Fruit fly (Drosophila melanogaster) whole organism, embryonic: Measurements from ENCODE around the gene Zw.

Experiments
- B-H1 ChIP-seq: fragments of 200-800 bp; sonication (Bioruptor generic); IDR thresholded peaks from 3 replicates; pipeline ENCODE4 v1.3.6; 2022; ENCODE audit warnings: missing biosample characterization, missing genetic modification characterization
- Bgb ChIP-seq: fragments of 200-800 bp; sonication (Bioruptor generic); IDR thresholded peaks from 2 replicates; pipeline ENCODE4 v1.3.6; 2022; ENCODE audit warnings: missing biosample characterization, missing genetic modification characterization; ENCODE audit not compliant: partially characterized antibody
- Blimp-1 ChIP-seq: fragments of 200-800 bp; sonication (Bioruptor generic); optimal IDR thresholded peaks from 3 replicates; lab custom pipeline; 2018; ENCODE audit warnings: missing biosample characterization, missing genetic modification characterization, mild to moderate bottlenecking, moderate library complexity, missing genetic modification reagents
- CG11456 ChIP-seq: fragments of 200-800 bp; sonication (Bioruptor generic); IDR thresholded peaks from 3 replicates; pipeline ENCODE4 v1.3.6; 2022; ENCODE audit warnings: missing biosample characterization, missing genetic modification characterization
- CG13287 ChIP-seq: fragments of 200-800 bp; sonication (Bioruptor generic); IDR thresholded peaks from 2 replicates; pipeline ENCODE4 v1.3.6; 2022; ENCODE audit warnings: missing biosample characterization, missing genetic modification characterization; ENCODE audit not compliant: partially characterized antibody
- CG14050 ChIP-seq: fragments of 200-800 bp; sonication (Bioruptor generic); IDR thresholded peaks from 3 replicates; pipeline ENCODE4 v1.3.6; 2022; ENCODE audit warnings: missing biosample characterization, missing genetic modification characterization
- CG15479 ChIP-seq: fragments of 200-800 bp; sonication (Bioruptor generic); optimal IDR thresholded peaks from 3 replicates; lab custom pipeline; 2019; ENCODE audit warnings: missing biosample characterization, mild to moderate bottlenecking, missing genetic modification characterization, moderate library complexity
- CG30403 ChIP-seq: fragments of 200-800 bp; sonication (Bioruptor generic); optimal IDR thresholded peaks from 3 replicates; lab custom pipeline; 2016; ENCODE audit warnings: missing biosample characterization, missing genetic modification characterization
- CG34224 ChIP-seq: fragments of 200-800 bp; sonication (Bioruptor generic); IDR thresholded peaks from 3 replicates; pipeline ENCODE4 v1.3.6; 2022; ENCODE audit warnings: missing biosample characterization, missing genetic modification characterization; ENCODE audit not compliant: partially characterized antibody
- CG34422 ChIP-seq: fragments of 200-800 bp; sonication (Bioruptor generic); IDR thresholded peaks from 3 replicates; pipeline ENCODE4 v1.3.6; 2022; ENCODE audit warnings: missing biosample characterization, missing genetic modification characterization
- CG3995 ChIP-seq: fragments of 200-800 bp; sonication (Bioruptor generic); optimal IDR thresholded peaks from 3 replicates; lab custom pipeline; 2016; ENCODE audit warnings: missing biosample characterization, missing genetic modification characterization
- CG4360 ChIP-seq: fragments of 200-800 bp; sonication (Bioruptor generic); IDR thresholded peaks from 2 replicates; pipeline ENCODE4 v1.3.6; 2022; ENCODE audit warnings: missing biosample characterization, missing genetic modification characterization
- CG4820 ChIP-seq: fragments of 200-800 bp; sonication (Bioruptor generic); optimal IDR thresholded peaks from 3 replicates; lab custom pipeline; 2016; ENCODE audit warnings: missing biosample characterization, missing genetic modification characterization
- CG5245 ChIP-seq: fragments of 200-800 bp; sonication (Bioruptor generic); optimal IDR thresholded peaks from 3 replicates; lab custom pipeline; 2016; ENCODE audit warnings: missing biosample characterization, missing genetic modification characterization
- CG6854 ChIP-seq: fragments of 200-800 bp; sonication (Bioruptor generic); optimal IDR thresholded peaks from 3 replicates; lab custom pipeline; 2017; ENCODE audit warnings: missing biosample characterization, mild to moderate bottlenecking, missing genetic modification characterization
- CG9215 ChIP-seq: fragments of 200-800 bp; sonication (Bioruptor generic); IDR thresholded peaks from 2 replicates; pipeline ENCODE4 v1.3.6; 2022; ENCODE audit warnings: missing biosample characterization, missing genetic modification characterization
- CG9817 ChIP-seq: fragments of 200-800 bp; sonication (Bioruptor generic); optimal IDR thresholded peaks from 2 replicates; lab custom pipeline; 2018; ENCODE audit warnings: missing biosample characterization, mild to moderate bottlenecking, missing genetic modification characterization, moderate library complexity
- CHES-1-like ChIP-seq: fragments of 200-800 bp; sonication (Bioruptor generic); optimal IDR thresholded peaks from 2 replicates; lab custom pipeline; 2016; ENCODE audit warnings: missing biosample characterization, missing genetic modification characterization
- CoRest ChIP-seq: fragments of 200-800 bp; sonication (Bioruptor generic); optimal IDR thresholded peaks from 3 replicates; lab custom pipeline; 2018; ENCODE audit warnings: missing biosample characterization, mild to moderate bottlenecking, missing genetic modification characterization, moderate library complexity
- Dll ChIP-seq: fragments of 200-800 bp; sonication (Bioruptor generic); IDR thresholded peaks from 4 replicates; pipeline ENCODE4 v1.3.6; 2022; ENCODE audit warnings: missing biosample characterization, missing genetic modification characterization; ENCODE audit not compliant: partially characterized antibody
- Drgx ChIP-seq: fragments of 200-800 bp; sonication (Bioruptor generic); IDR thresholded peaks from 2 replicates; pipeline ENCODE4 v1.3.6; 2022; ENCODE audit warnings: missing biosample characterization, missing genetic modification characterization
- HmgZ ChIP-seq: fragments of 200-800 bp; sonication (Bioruptor generic); optimal IDR thresholded peaks from 2 replicates; lab custom pipeline; 2018; ENCODE audit warnings: missing biosample characterization, mild to moderate bottlenecking, missing genetic modification characterization
- MESR4 ChIP-seq: fragments of 200-800 bp; sonication (Bioruptor generic); optimal IDR thresholded peaks from 2 replicates; lab custom pipeline; 2018; ENCODE audit warnings: missing biosample characterization, mild to moderate bottlenecking, missing genetic modification characterization, moderate library complexity
- Opbp ChIP-seq: fragments of 200-800 bp; sonication (Bioruptor generic); IDR thresholded peaks from 3 replicates; pipeline ENCODE4 v1.3.6; 2022; ENCODE audit warnings: missing biosample characterization, missing genetic modification characterization; ENCODE audit not compliant: partially characterized antibody
- Rx ChIP-seq: fragments of 200-800 bp; sonication (Bioruptor generic); IDR thresholded peaks from 2 replicates; pipeline ENCODE4 v1.3.6; 2022; ENCODE audit warnings: missing biosample characterization, missing genetic modification characterization
- Scr ChIP-seq: fragments of 200-800 bp; sonication (Bioruptor generic); IDR thresholded peaks from 2 replicates; pipeline ENCODE4 v1.3.6; 2022; ENCODE audit warnings: missing biosample characterization, missing genetic modification characterization; ENCODE audit not compliant: partially characterized antibody
- Trl ChIP-seq, 3 experiments: fragments of >200 bp in 2 of 3; fragments of 200-800 bp in 1 of 3; sonication (Bioruptor generic) in 1 of 3; optimal IDR thresholded peaks; 2 replicates in 1 of 3; 3 replicates in 2 of 3; lab custom pipeline; 2016 to 2017; ENCODE audit warnings: missing biosample characterization in 1 of 3, missing genetic modification characterization in 1 of 3
- amos ChIP-seq: fragments of 200-800 bp; sonication (Bioruptor generic); IDR thresholded peaks from 2 replicates; pipeline ENCODE4 v1.3.6; 2022; ENCODE audit warnings: missing biosample characterization, missing genetic modification characterization; ENCODE audit not compliant: partially characterized antibody
- bbx ChIP-seq: fragments of 200-800 bp; sonication (Bioruptor generic); IDR thresholded peaks from 2 replicates; pipeline ENCODE4 v1.3.6; 2022; ENCODE audit warnings: missing biosample characterization, missing genetic modification characterization; ENCODE audit not compliant: partially characterized antibody
- chif ChIP-seq, 2 experiments: fragments of 200-800 bp; sonication (Bioruptor generic); optimal IDR thresholded peaks; 3 replicates each; lab custom pipeline; 2016; ENCODE audit warnings: missing biosample characterization in 2 of 2, missing genetic modification characterization in 2 of 2
- chinmo ChIP-seq: fragments of 200-800 bp; sonication (Bioruptor generic); IDR thresholded peaks from 4 replicates; pipeline ENCODE4 v1.3.6; 2022; ENCODE audit warnings: missing biosample characterization, missing genetic modification characterization; ENCODE audit not compliant: partially characterized antibody
- corto ChIP-seq: fragments of 200-800 bp; sonication (Bioruptor generic); optimal IDR thresholded peaks from 2 replicates; lab custom pipeline; 2016; ENCODE audit warnings: missing biosample characterization, mild to moderate bottlenecking, missing genetic modification characterization, moderate library complexity
- crol ChIP-seq: fragments of 200-800 bp; sonication (Bioruptor generic); IDR thresholded peaks from 2 replicates; pipeline ENCODE4 v1.3.6; 2022; ENCODE audit warnings: missing biosample characterization, missing genetic modification characterization
- crp ChIP-seq, 2 experiments: fragments of 200-800 bp; sonication (Bioruptor generic); optimal IDR thresholded peaks; 2 replicates in 1 of 2; 3 replicates in 1 of 2; lab custom pipeline; 2017; ENCODE audit warnings: missing biosample characterization in 2 of 2, missing genetic modification characterization in 2 of 2, mild to moderate bottlenecking in 1 of 2, moderate library complexity in 1 of 2
- ewg ChIP-seq: fragments of 200-800 bp; sonication (Bioruptor generic); optimal IDR thresholded peaks from 3 replicates; lab custom pipeline; 2017; ENCODE audit warnings: mild to moderate bottlenecking, missing biosample characterization, missing genetic modification reagents, missing genetic modification characterization
- ftz-f1 ChIP-seq: fragments of 200-800 bp; sonication (Bioruptor generic); optimal IDR thresholded peaks from 2 replicates; lab custom pipeline; 2016; ENCODE audit warnings: missing biosample characterization, missing genetic modification characterization
- gcm ChIP-seq: fragments of 200-800 bp; sonication (Bioruptor generic); optimal IDR thresholded peaks from 2 replicates; lab custom pipeline; 2019; ENCODE audit warnings: missing biosample characterization, mild to moderate bottlenecking, missing genetic modification characterization, moderate library complexity
- gsb ChIP-seq: fragments of 200-800 bp; sonication (Bioruptor generic); IDR thresholded peaks from 2 replicates; pipeline ENCODE4 v1.3.6; 2022; ENCODE audit warnings: missing biosample characterization, missing genetic modification characterization
- h ChIP-seq: fragments of >200 bp; optimal IDR thresholded peaks from 2 replicates; lab custom pipeline; 2017
- ham ChIP-seq: fragments of 200-800 bp; sonication (Bioruptor generic); IDR thresholded peaks from 2 replicates; pipeline ENCODE4 v1.3.6; 2022; ENCODE audit warnings: missing biosample characterization, missing genetic modification characterization
- hth ChIP-seq: fragments of >200 bp; optimal IDR thresholded peaks from 2 replicates; lab custom pipeline; 2017; ENCODE audit warnings: inconsistent platforms
- kah ChIP-seq: fragments of 200-800 bp; sonication (Bioruptor generic); optimal IDR thresholded peaks from 2 replicates; lab custom pipeline; 2018; ENCODE audit warnings: missing biosample characterization, mild to moderate bottlenecking, missing genetic modification characterization
- nerfin-1 ChIP-seq: fragments of 200-800 bp; sonication (Bioruptor generic); optimal IDR thresholded peaks from 3 replicates; lab custom pipeline; 2019; ENCODE audit warnings: missing biosample characterization, mild to moderate bottlenecking, missing genetic modification characterization, moderate library complexity
- nom ChIP-seq: fragments of 200-800 bp; sonication (Bioruptor generic); optimal IDR thresholded peaks from 2 replicates; lab custom pipeline; 2017; ENCODE audit warnings: missing biosample characterization, missing genetic modification characterization, mild to moderate bottlenecking, moderate library complexity, missing genetic modification reagents
- p53 ChIP-seq: fragments of 200-800 bp; sonication (Bioruptor generic); optimal IDR thresholded peaks from 2 replicates; lab custom pipeline; 2016; ENCODE audit warnings: missing biosample characterization, missing genetic modification characterization
- row ChIP-seq: fragments of 200-800 bp; sonication (Bioruptor generic); IDR thresholded peaks from 3 replicates; pipeline ENCODE4 v1.3.6; 2022; ENCODE audit warnings: missing biosample characterization, missing genetic modification characterization
- tin ChIP-seq: fragments of 200-800 bp; sonication (Bioruptor generic); optimal IDR thresholded peaks from 3 replicates; lab custom pipeline; 2016; ENCODE audit warnings: missing biosample characterization, missing genetic modification characterization
- vvl ChIP-seq: fragments of 200-800 bp; sonication (Bioruptor generic); IDR thresholded peaks from 2 replicates; pipeline ENCODE4 v1.3.6; 2022; ENCODE audit warnings: missing biosample characterization, missing genetic modification characterization
- zen2 ChIP-seq: fragments of 200-800 bp; sonication (Bioruptor generic); IDR thresholded peaks from 3 replicates; pipeline ENCODE4 v1.3.6; 2022; ENCODE audit warnings: missing biosample characterization, missing genetic modification characterization; ENCODE audit not compliant: partially characterized antibody

The Zw gene

dm6 chrX:19631365-19631832 is 35.7 kb upstream of the Zw start (continued):
- peak; percentile 84 to 92 for TF ChIP-seq Trl (optimal IDR thresholded peaks at IDR 0.05; lab: Kevin White, UChicago)
- no peak for TF ChIP-seq Trl (GFP tag; optimal IDR thresholded peaks at IDR 0.05; lab: Kevin White, UChicago)
- no peak for TF ChIP-seq CG14050 (GFP tag; lab: Robert Waterston, UW)
- peak; percentile 75; the same call in 1 of the 3 replicates for TF ChIP-seq CG34422 (GFP tag; lab: Robert Waterston, UW)
- TF ChIP-seq zen2 (GFP tag; lab: Robert Waterston, UW), result peak; percentile 53; the same call in 2 of the 3 replicates
- TF ChIP-seq MESR4 (GFP tag; lab: Kevin White, UChicago), result peak; percentile 13
- TF ChIP-seq CG9215 (GFP tag; lab: Robert Waterston, UW), result peak; percentile 78
- TF ChIP-seq CG30403 (GFP tag; lab: Kevin White, UChicago), result no peak
- TF ChIP-seq nom (GFP tag; lab: Kevin White, UChicago), result peak; percentile 62
- no peak for TF ChIP-seq Rx (GFP tag; lab: Robert Waterston, UW)
- TF ChIP-seq nerfin-1, result peak; percentile 20
- TF ChIP-seq Blimp-1 (GFP tag; lab: Kevin White, UChicago), result no peak
- peak; percentile 51; the same call in 1 of the 2 replicates for TF ChIP-seq amos
- TF ChIP-seq corto (GFP tag; lab: Kevin White, UChicago), result no peak
- peak; percentile 98 for TF ChIP-seq chinmo (GFP tag; lab: Robert Waterston, UW)
- TF ChIP-seq Bgb (GFP tag; lab: Robert Waterston, UW), result peak; percentile 42; the same call in 1 of the 2 replicates
- no peak for TF ChIP-seq tin (GFP tag; lab: Kevin White, UChicago)
- peak; percentile 38; the same call in 1 of the 2 replicates for TF ChIP-seq vvl (GFP tag; lab: Robert Waterston, UW)
- TF ChIP-seq Opbp (GFP tag; lab: Robert Waterston, UW), result peak; percentile 31; the same call in 1 of the 3 replicates
- peak; percentile 49; the same call in 1 of the 2 replicates for TF ChIP-seq CG13287 (GFP tag; lab: Robert Waterston, UW)
- TF ChIP-seq p53 (GFP tag; lab: Kevin White, UChicago), result peak; percentile 98
- peak; percentile 41; the same call in 1 of the 2 replicates for TF ChIP-seq Drgx (GFP tag; lab: Robert Waterston, UW)
- TF ChIP-seq CG4360 (GFP tag; lab: Robert Waterston, UW), result peak; percentile 83
- TF ChIP-seq kah (GFP tag; lab: Kevin White, UChicago), result peak; percentile 39
- peak; percentile 47 for TF ChIP-seq bbx (GFP tag; lab: Robert Waterston, UW)
- peak; percentile 25 for TF ChIP-seq ftz-f1 (GFP tag; lab: Kevin White, UChicago)
- peak in 1 of 2 experiments; percentile 51 for TF ChIP-seq crp (GFP tag; optimal IDR thresholded peaks at IDR 0.05; lab: Kevin White, UChicago)
- TF ChIP-seq HmgZ (tag; lab: Kevin White, UChicago), result peak; percentile 11
- peak; percentile 14; the same call in 1 of the 2 replicates for TF ChIP-seq Scr (GFP tag; lab: Robert Waterston, UW)
- peak; percentile 91 for TF ChIP-seq crol (GFP tag; lab: Robert Waterston, UW)
- peak; percentile 56; the same call in 2 of the 3 replicates for TF ChIP-seq CG34224 (GFP tag; lab: Robert Waterston, UW)
- no peak for TF ChIP-seq CG11456
- TF ChIP-seq ewg (GFP tag; lab: Kevin White, UChicago), result peak; percentile 47

- no peak for TF ChIP-seq CHES-1-like (GFP tag; lab: Kevin White, UChicago)
- TF ChIP-seq B-H1 (GFP tag; lab: Robert Waterston, UW), result no peak
- no peak for TF ChIP-seq CG6854
- no peak for TF ChIP-seq CoRest
- no peak for TF ChIP-seq CG4820
- no peak for TF ChIP-seq gcm (GFP tag; lab: Kevin White, UChicago)
- no peak for TF ChIP-seq ham
- TF ChIP-seq hth (lab: Kevin White, UChicago), result no peak
- TF ChIP-seq chif (GFP tag; optimal IDR thresholded peaks at IDR 0.05; lab: Kevin White, UChicago), result no peak
- TF ChIP-seq h (lab: Kevin White, UChicago), result no peak
- TF ChIP-seq CG3995 (GFP tag; lab: Kevin White, UChicago), result no peak
- no peak for TF ChIP-seq row
- no peak for TF ChIP-seq CG9817 (tag; lab: Kevin White, UChicago)
- TF ChIP-seq gsb (GFP tag; lab: Robert Waterston, UW), result no peak
- TF ChIP-seq CG15479 (GFP tag; lab: Kevin White, UChicago), result no peak
- no peak for TF ChIP-seq Dll (GFP tag; lab: Robert Waterston, UW)
- TF ChIP-seq CG5245, result no peak
Observed at dm6 chrX:19637002-19637420, 30.0 kb upstream of the Zw start.
